Worm (Caenorhabditis elegans) whole organism, L3 larva: ENCODE measurements around the gene unc-82.

Experiments
- fkh-2 ChIP-seq: fragments of 150-350 bp; optimal IDR thresholded peaks from 2 replicates; lab custom pipeline; 2014; ENCODE audit warnings: missing biosample characterization, missing genetic modification reagents, missing genetic modification characterization
- hmg-11 ChIP-seq: sonication (generic microtip); optimal IDR thresholded peaks from 2 replicates; lab custom pipeline; 2016; ENCODE audit warnings: missing genetic modification characterization, missing compliant biosample characterization
- nhr-23 ChIP-seq: fragments of 150-350 bp; optimal IDR thresholded peaks from 2 replicates; lab custom pipeline; 2014; ENCODE audit warnings: missing biosample characterization, missing genetic modification reagents, missing genetic modification characterization
- nhr-25 ChIP-seq: sonication (generic microtip); optimal IDR thresholded peaks from 2 replicates; lab custom pipeline; 2017; ENCODE audit warnings: missing biosample characterization, missing genetic modification characterization

unc-82 gene

ce11 chrIV:7491464-7491863, 67.2 kb downstream of the unc-82 start, which contains the start of gene F55G1.1:
TSS of gene F55G1.1 (plus strand) at chrIV:7491764.
- TF ChIP-seq nhr-23 (tag; lab: Kevin White, UChicago): no peak
- no peak for TF ChIP-seq fkh-2 (tag; lab: Kevin White, UChicago)
- no peak for TF ChIP-seq nhr-25 (tag; lab: Kevin White, UChicago)
- TF ChIP-seq hmg-11 (tag; lab: Kevin White, UChicago): no peak
